Worm (Caenorhabditis elegans): ENCODE data around the gene K10D6.4.
A peak's percentile ranks its signal among the peaks of the same experiment; 100 is the strongest.

K10D6.4 gene

DNA sequence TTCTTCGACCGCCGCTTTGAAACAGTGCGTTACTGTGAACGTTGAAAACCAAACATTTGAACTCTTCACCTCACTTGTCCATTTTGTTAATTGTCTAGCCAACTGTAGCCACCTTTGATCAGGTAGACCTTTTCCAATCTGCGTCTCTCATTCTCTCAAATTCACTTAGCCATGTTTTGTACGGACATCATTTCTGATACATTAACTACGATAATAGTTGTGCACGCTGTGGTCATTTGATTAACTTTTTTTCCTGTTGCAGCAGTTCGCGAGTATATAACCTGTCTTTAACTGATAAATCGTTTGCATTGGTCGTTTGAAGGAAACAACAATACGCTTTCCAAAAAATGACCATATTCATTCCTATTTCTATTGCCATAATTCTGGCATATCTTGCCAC, 15.7 kb downstream of the K10D6.4 start, which contains the start of gene cyp-29A2:
Gene cyp-29A2, plus strand, starts transcription at position 190 of the 400 bp plus-strand sequence.
- TF ChIP-seq elt-2 (tag; optimal IDR thresholded peaks at IDR 0.05) = peak; percentile 17
- no peak for TF ChIP-seq nhr-77 (tag; optimal IDR thresholded peaks at IDR 0.05)
- no peak for TF ChIP-seq jun-1 (tag; optimal IDR thresholded peaks at IDR 0.05)
- no peak for TF ChIP-seq tbx-2 (tag; optimal IDR thresholded peaks at IDR 0.05)
- no peak for TF ChIP-seq C04F5.9 (tag; optimal IDR thresholded peaks at IDR 0.05)
- no peak for TF ChIP-seq C34B4.2 (tag; optimal IDR thresholded peaks at IDR 0.05)
- TF ChIP-seq ceh-88 (GFP tag; IDR thresholded peaks at IDR 0.05) = no peak
- TF ChIP-seq grh-1 (GFP tag; IDR thresholded peaks at IDR 0.05) = no peak
- no peak for TF ChIP-seq hlh-17 (GFP tag; optimal IDR thresholded peaks at IDR 0.05; ENCODE audit: borderline replicate concordance)
- no peak for TF ChIP-seq ama-1 (optimal IDR thresholded peaks at IDR 0.05)
- TF ChIP-seq unc-30 (tag; optimal IDR thresholded peaks at IDR 0.05) = no peak
- no peak for TF ChIP-seq nhr-90 (tag; optimal IDR thresholded peaks at IDR 0.05; ENCODE audit: poor library complexity)
- TF ChIP-seq ceh-63 (GFP tag; optimal IDR thresholded peaks at IDR 0.05) = no peak
- TF ChIP-seq snu-23 (GFP tag; optimal IDR thresholded peaks at IDR 0.05) = peak; percentile 17
- TF ChIP-seq snpc-4 (tag; optimal IDR thresholded peaks at IDR 0.05) = no peak
- no peak for TF ChIP-seq sup-37 (GFP tag; optimal IDR thresholded peaks at IDR 0.05)
- TF ChIP-seq efl-3 (GFP tag; optimal IDR thresholded peaks at IDR 0.05) = no peak
- no peak for TF ChIP-seq alr-1 (tag; optimal IDR thresholded peaks at IDR 0.05; ENCODE audit: borderline replicate concordance)
- TF ChIP-seq lin-15B (tag; optimal IDR thresholded peaks at IDR 0.05) = no peak
- no peak for TF ChIP-seq mef-2 (tag; optimal IDR thresholded peaks at IDR 0.05)
- TF ChIP-seq nhr-76 (tag; optimal IDR thresholded peaks at IDR 0.05) = no peak
- no peak for TF ChIP-seq sptf-1 (tag; optimal IDR thresholded peaks at IDR 0.05)
- no peak for TF ChIP-seq nhr-47 (tag; optimal IDR thresholded peaks at IDR 0.05)
- no peak for TF ChIP-seq lsy-2 (tag; optimal IDR thresholded peaks at IDR 0.05)
- no peak for TF ChIP-seq pax-3 (tag; optimal IDR thresholded peaks at IDR 0.05)
- no peak for TF ChIP-seq irx-1 (tag; optimal IDR thresholded peaks at IDR 0.05)
- no peak for TF ChIP-seq ces-1 (GFP tag; optimal IDR thresholded peaks at IDR 0.05)
- no peak for TF ChIP-seq unc-130 (tag; optimal IDR thresholded peaks at IDR 0.05)
- TF ChIP-seq nhr-237 (tag; optimal IDR thresholded peaks at IDR 0.05) = no peak
- no peak for TF ChIP-seq fkh-4 (tag; optimal IDR thresholded peaks at IDR 0.05; ENCODE audit: borderline replicate concordance)
- peak; percentile 11 for TF ChIP-seq lin-14 (GFP tag; optimal IDR thresholded peaks at IDR 0.05)
- TF ChIP-seq ztf-4 (tag; optimal IDR thresholded peaks at IDR 0.05) = no peak
- TF ChIP-seq unc-62 (GFP tag; optimal IDR thresholded peaks at IDR 0.05) = no peak
- peak; percentile 22 for TF ChIP-seq nhr-71 (tag; optimal IDR thresholded peaks at IDR 0.05)
- TF ChIP-seq skn-1 (tag; optimal IDR thresholded peaks at IDR 0.05) = no peak
- no peak for TF ChIP-seq pqm-1 (tag; optimal IDR thresholded peaks at IDR 0.05)
- TF ChIP-seq nhr-85 (tag) = peak; percentile 8
- no peak for TF ChIP-seq nhr-28 (tag; optimal IDR thresholded peaks at IDR 0.05)
- TF ChIP-seq nhr-84 (tag; optimal IDR thresholded peaks at IDR 0.05) = no peak
- TF ChIP-seq nhr-19 (GFP tag; conservative IDR thresholded peaks at IDR 0.05) = no peak
- no peak for TF ChIP-seq unc-98 (GFP tag; IDR thresholded peaks at IDR 0.05)
- TF ChIP-seq nhr-20 (tag; optimal IDR thresholded peaks at IDR 0.05) = peak; percentile 52
- no peak for TF ChIP-seq ceh-8 (GFP tag; optimal IDR thresholded peaks at IDR 0.05)
- peak in 1 of 6 experiments; percentile 16 for TF ChIP-seq elt-3 (tag; optimal IDR thresholded peaks at IDR 0.05)
- TF ChIP-seq efl-1 (optimal IDR thresholded peaks at IDR 0.05) = no peak
- no peak for TF ChIP-seq efl-1 (GFP tag; optimal IDR thresholded peaks at IDR 0.05 in 1 of 2)
- TF ChIP-seq dsc-1 (tag; optimal IDR thresholded peaks at IDR 0.05) = no peak
- no peak for TF ChIP-seq aha-1 (tag; optimal IDR thresholded peaks at IDR 0.05)
- TF ChIP-seq egl-27 (tag; optimal IDR thresholded peaks at IDR 0.05) = no peak
- TF ChIP-seq mdl-1 (tag; optimal IDR thresholded peaks at IDR 0.05) = no peak
- TF ChIP-seq vab-15 (tag; optimal IDR thresholded peaks at IDR 0.05) = no peak
- TF ChIP-seq xbp-1 (tag; optimal IDR thresholded peaks at IDR 0.05) = no peak
- TF ChIP-seq blmp-1 (tag; optimal IDR thresholded peaks at IDR 0.05) = peak; percentile 7
- no peak for TF ChIP-seq dpl-1 (GFP tag; optimal IDR thresholded peaks at IDR 0.05)
- TF ChIP-seq fkh-8 (tag; optimal IDR thresholded peaks at IDR 0.05) = no peak

Measured in whole organism, L1 larva.